Fruit fly (Drosophila melanogaster): ENCODE data around the gene CG32432.

The CG32432 gene

dm6 chr3L:20923030-20923591 lies 38.1 kb upstream of the CG32432 start:
- TF ChIP-seq dsx (GFP tag; optimal IDR thresholded peaks at IDR 0.05; ENCODE audit: poor library complexity, severe bottlenecking): peak; percentile 85
- TF ChIP-seq CG11294 (GFP tag; IDR thresholded peaks at IDR 0.05): peak; percentile 51; the same call in 1 of the 2 replicates
- peak; percentile 80 for TF ChIP-seq CG10631 (GFP tag; optimal IDR thresholded peaks at IDR 0.05)
- peak; percentile 55 for TF ChIP-seq CG7368 (GFP tag; optimal IDR thresholded peaks at IDR 0.05)
- TF ChIP-seq CG6792 (GFP tag; optimal IDR thresholded peaks at IDR 0.05): peak; percentile 76
- peak; percentile 88 for TF ChIP-seq CG3919 (GFP tag; optimal IDR thresholded peaks at IDR 0.05)
- TF ChIP-seq Blimp-1 (GFP tag; optimal IDR thresholded peaks at IDR 0.05): no peak
- TF ChIP-seq Sox15 (GFP tag; optimal IDR thresholded peaks at IDR 0.05): peak; percentile 20
- no peak for TF ChIP-seq Eip93F (GFP tag; optimal IDR thresholded peaks at IDR 0.05)
- no peak for TF ChIP-seq fkh (GFP tag; optimal IDR thresholded peaks at IDR 0.05)
- TF ChIP-seq OdsH (GFP tag; optimal IDR thresholded peaks at IDR 0.05): peak; percentile 83
- TF ChIP-seq esn (GFP tag; optimal IDR thresholded peaks at IDR 0.05): peak; percentile 43
- TF ChIP-seq CG6276 (GFP tag; optimal IDR thresholded peaks at IDR 0.05): peak; percentile 81
- TF ChIP-seq CG34406 (GFP tag; optimal IDR thresholded peaks at IDR 0.05): peak; percentile 47
- TF ChIP-seq CG8632 (GFP tag; optimal IDR thresholded peaks at IDR 0.05): peak; percentile 65
- TF ChIP-seq Ets21C (GFP tag; optimal IDR thresholded peaks at IDR 0.05): peak; percentile 4
- TF ChIP-seq CG3032 (tag; optimal IDR thresholded peaks at IDR 0.05): peak; percentile 89
- TF ChIP-seq CG16779 (tag; optimal IDR thresholded peaks at IDR 0.05): peak; percentile 55
- peak; percentile 83 for TF ChIP-seq fd59A (GFP tag; optimal IDR thresholded peaks at IDR 0.05)
- TF ChIP-seq lz (GFP tag; optimal IDR thresholded peaks at IDR 0.05): peak; percentile 40
- peak; percentile 43 for TF ChIP-seq Sox102F (GFP tag; optimal IDR thresholded peaks at IDR 0.05)
- TF ChIP-seq net (GFP tag; optimal IDR thresholded peaks at IDR 0.05): peak; percentile 72
- TF ChIP-seq CG10669 (GFP tag; optimal IDR thresholded peaks at IDR 0.05): peak; percentile 86
- peak; percentile 75 for TF ChIP-seq CG1621 (tag; optimal IDR thresholded peaks at IDR 0.05)
- TF ChIP-seq Eip78C (GFP tag): peak; percentile 95
- peak; percentile 88 for TF ChIP-seq CG15336 (GFP tag; IDR thresholded peaks at IDR 0.05)
- TF ChIP-seq CG32006 (GFP tag; optimal IDR thresholded peaks at IDR 0.05): peak; percentile 91
- peak; percentile 92 for TF ChIP-seq Ets96B (tag; optimal IDR thresholded peaks at IDR 0.05)
- peak; percentile 59 for TF ChIP-seq CG8319 (GFP tag; optimal IDR thresholded peaks at IDR 0.05)
- peak; percentile 63 for TF ChIP-seq svp (GFP tag)
- peak; percentile 89 for TF ChIP-seq CG8119 (GFP tag; IDR thresholded peaks at IDR 0.05)
- TF ChIP-seq CG9139 (GFP tag; optimal IDR thresholded peaks at IDR 0.05): peak; percentile 70
- TF ChIP-seq pdm3 (GFP tag; optimal IDR thresholded peaks at IDR 0.05): peak; percentile 82
- peak; percentile 79 to 81 for TF ChIP-seq salr (GFP tag; optimal IDR thresholded peaks at IDR 0.05)
- TF ChIP-seq Gug (GFP tag; IDR thresholded peaks at IDR 0.05): peak; percentile 56
- peak; percentile 40 for TF ChIP-seq cyc (GFP tag; optimal IDR thresholded peaks at IDR 0.05)
- TF ChIP-seq vri (GFP tag; optimal IDR thresholded peaks at IDR 0.05): no peak
- no peak for TF ChIP-seq CG6854 (GFP tag; optimal IDR thresholded peaks at IDR 0.05)
- TF ChIP-seq achi (GFP tag; optimal IDR thresholded peaks at IDR 0.05): peak; percentile 84
- TF ChIP-seq dac (GFP tag; optimal IDR thresholded peaks at IDR 0.05): peak; percentile 51
- TF ChIP-seq CG4318 (GFP tag; optimal IDR thresholded peaks at IDR 0.05): peak; percentile 76
- peak; percentile 70; the same call in 1 of the 3 replicates for TF ChIP-seq eg (GFP tag; IDR thresholded peaks at IDR 0.05)
- TF ChIP-seq CG31627 (GFP tag; optimal IDR thresholded peaks at IDR 0.05): peak; percentile 42
- TF ChIP-seq acj6 (GFP tag; optimal IDR thresholded peaks at IDR 0.05): peak; percentile 84
- TF ChIP-seq CG11762 (GFP tag; optimal IDR thresholded peaks at IDR 0.05; ENCODE audit: insufficient read depth): peak; percentile 67
- no peak for TF ChIP-seq fd85E (GFP tag; optimal IDR thresholded peaks at IDR 0.05)
- TF ChIP-seq Smox (GFP tag; optimal IDR thresholded peaks at IDR 0.05): peak; percentile 3
- peak; percentile 84 for TF ChIP-seq Sox14 (GFP tag; optimal IDR thresholded peaks at IDR 0.05)
- TF ChIP-seq topi (GFP tag; optimal IDR thresholded peaks at IDR 0.05): peak; percentile 53
- peak; percentile 81 for TF ChIP-seq Lpt (GFP tag; optimal IDR thresholded peaks at IDR 0.05)
- peak; percentile 85 for TF ChIP-seq CG6163 (GFP tag; IDR thresholded peaks at IDR 0.05)

Measured in whole organism, prepupa.